Fruit fly (Drosophila melanogaster) whole organism, embryonic: ENCODE measurements around the gene LIMK1.

Source experiments
- Adf1 ChIP-seq: fragments of 200-800 bp; sonication (Bioruptor generic); IDR thresholded peaks from 2 replicates; pipeline ENCODE4 v1.3.6; 2022; ENCODE audit warnings: missing biosample characterization, missing genetic modification characterization
- Aef1 ChIP-seq: fragments of 200-800 bp; sonication (Bioruptor generic); IDR thresholded peaks from 3 replicates; pipeline ENCODE4 v1.3.6; 2022; ENCODE audit warnings: missing biosample characterization, missing genetic modification characterization
- CG1233 ChIP-seq: fragments of 200-800 bp; sonication (Bioruptor generic); optimal IDR thresholded peaks from 4 replicates; lab custom pipeline; 2018; ENCODE audit warnings: missing biosample characterization, mild to moderate bottlenecking, missing genetic modification characterization
- CG14965 ChIP-seq: fragments of 200-800 bp; sonication (Bioruptor generic); optimal IDR thresholded peaks from 2 replicates; lab custom pipeline; 2016; ENCODE audit warnings: missing biosample characterization, missing genetic modification characterization, borderline replicate concordance
- CG1529 ChIP-seq: fragments of 200-800 bp; sonication (Bioruptor generic); optimal IDR thresholded peaks from 3 replicates; lab custom pipeline; 2018; ENCODE audit warnings: missing biosample characterization, missing genetic modification characterization
- CG15601 ChIP-seq: fragments of 200-800 bp; sonication (Bioruptor generic); optimal IDR thresholded peaks from 3 replicates; lab custom pipeline; 2019; ENCODE audit warnings: missing biosample characterization, mild to moderate bottlenecking, missing genetic modification characterization, moderate library complexity
- CG15696 ChIP-seq: fragments of 200-800 bp; sonication (Bioruptor generic); optimal IDR thresholded peaks from 2 replicates; lab custom pipeline; 2019; ENCODE audit warnings: missing biosample characterization, mild to moderate bottlenecking, missing genetic modification characterization, moderate library complexity
- CG18764 ChIP-seq: fragments of 200-800 bp; sonication (Bioruptor generic); optimal IDR thresholded peaks from 3 replicates; lab custom pipeline; 2016; ENCODE audit warnings: missing biosample characterization, missing genetic modification characterization
- CG2678 ChIP-seq: fragments of 200-800 bp; sonication (Bioruptor generic); optimal IDR thresholded peaks from 3 replicates; lab custom pipeline; 2019; ENCODE audit warnings: missing biosample characterization, mild to moderate bottlenecking, missing genetic modification characterization, moderate library complexity
- CG32772 ChIP-seq: fragments of 200-800 bp; sonication (Bioruptor generic); IDR thresholded peaks from 2 replicates; pipeline ENCODE4 v1.3.6; 2022; ENCODE audit warnings: missing biosample characterization, missing genetic modification characterization
- CG3838 ChIP-seq: fragments of 200-800 bp; sonication (Bioruptor generic); optimal IDR thresholded peaks from 3 replicates; lab custom pipeline; 2016; ENCODE audit warnings: missing biosample characterization, missing genetic modification characterization
- CG4404 ChIP-seq: fragments of 200-800 bp; sonication (Bioruptor generic); IDR thresholded peaks from 2 replicates; pipeline ENCODE4 v1.3.6; 2022; ENCODE audit warnings: missing biosample characterization, missing genetic modification characterization
- CG6175 ChIP-seq: fragments of 200-800 bp; sonication (Bioruptor generic); IDR thresholded peaks from 3 replicates; pipeline ENCODE4 v1.3.6; 2022; ENCODE audit warnings: missing biosample characterization, missing genetic modification characterization
- CG6272 ChIP-seq: fragments of 200-800 bp; sonication (Bioruptor generic); IDR thresholded peaks from 2 replicates; pipeline ENCODE4 v1.3.6; 2022; ENCODE audit warnings: missing biosample characterization, missing genetic modification characterization
- CG6654 ChIP-seq: fragments of 200-800 bp; sonication (Bioruptor generic); optimal IDR thresholded peaks from 2 replicates; lab custom pipeline; 2017; ENCODE audit warnings: missing biosample characterization, mild to moderate bottlenecking, missing genetic modification characterization
- CG6689 ChIP-seq: fragments of 200-800 bp; sonication (Bioruptor generic); IDR thresholded peaks from 2 replicates; pipeline ENCODE4 v1.3.6; 2022; ENCODE audit warnings: missing biosample characterization, missing genetic modification characterization
- CG7271 ChIP-seq: fragments of 200-800 bp; sonication (Bioruptor generic); optimal IDR thresholded peaks from 2 replicates; lab custom pipeline; 2018; ENCODE audit warnings: missing biosample characterization, mild to moderate bottlenecking, missing genetic modification characterization, moderate library complexity
- CG8359 ChIP-seq: fragments of 200-800 bp; sonication (Bioruptor generic); optimal IDR thresholded peaks from 2 replicates; lab custom pipeline; 2017; ENCODE audit warnings: missing biosample characterization, mild to moderate bottlenecking, missing genetic modification characterization, borderline replicate concordance
- CG9609 ChIP-seq: fragments of 200-800 bp; sonication (Bioruptor generic); optimal IDR thresholded peaks from 3 replicates; lab custom pipeline; 2016; ENCODE audit warnings: missing biosample characterization, missing genetic modification characterization
- CG9727 ChIP-seq: fragments of 200-800 bp; sonication (Bioruptor generic); optimal IDR thresholded peaks from 3 replicates; lab custom pipeline; 2017; ENCODE audit warnings: missing biosample characterization, mild to moderate bottlenecking, missing genetic modification characterization
- Dbx ChIP-seq: fragments of 200-800 bp; sonication (Bioruptor generic); IDR thresholded peaks from 3 replicates; pipeline ENCODE4 v1.3.6; 2022; ENCODE audit warnings: missing biosample characterization, missing genetic modification characterization
- Doc2 ChIP-seq: fragments of 200-800 bp; sonication (Bioruptor generic); IDR thresholded peaks from 2 replicates; pipeline ENCODE4 v1.3.6; 2022; ENCODE audit warnings: missing biosample characterization, missing genetic modification characterization
- Hmr ChIP-seq: fragments of 200-800 bp; sonication (Bioruptor generic); optimal IDR thresholded peaks from 3 replicates; lab custom pipeline; 2017; ENCODE audit warnings: mild to moderate bottlenecking, missing biosample characterization, missing genetic modification reagents, missing genetic modification characterization
- Ravus ChIP-seq: fragments of 200-800 bp; sonication (Bioruptor generic); IDR thresholded peaks from 2 replicates; pipeline ENCODE4 v1.3.6; 2022; ENCODE audit warnings: missing biosample characterization, missing genetic modification characterization
- Tbp ChIP-seq: fragments of >200 bp; optimal IDR thresholded peaks from 2 replicates; lab custom pipeline; 2018; ENCODE audit warnings: missing biosample characterization, missing genetic modification characterization
- ac ChIP-seq: fragments of 200-800 bp; sonication (Bioruptor generic); optimal IDR thresholded peaks from 3 replicates; lab custom pipeline; 2017; ENCODE audit warnings: missing biosample characterization, mild to moderate bottlenecking, missing genetic modification characterization
- ash1 ChIP-seq: fragments of 200-800 bp; sonication (Bioruptor generic); optimal IDR thresholded peaks from 2 replicates; lab custom pipeline; 2018; ENCODE audit warnings: missing biosample characterization, mild to moderate bottlenecking, missing genetic modification characterization
- cad ChIP-seq: fragments of >200 bp; optimal IDR thresholded peaks from 2 replicates; lab custom pipeline; 2017; ENCODE audit warnings: missing biosample characterization, missing genetic modification characterization
- cg ChIP-seq: fragments of 200-800 bp; sonication (Bioruptor generic); optimal IDR thresholded peaks from 3 replicates; lab custom pipeline; 2019; ENCODE audit warnings: missing biosample characterization, mild to moderate bottlenecking, missing genetic modification characterization, moderate library complexity
- cwo ChIP-seq: fragments of 200-800 bp; sonication (Bioruptor generic); optimal IDR thresholded peaks from 3 replicates; lab custom pipeline; 2017; ENCODE audit warnings: missing biosample characterization, missing genetic modification characterization, mild to moderate bottlenecking, moderate library complexity, missing genetic modification reagents
- dati ChIP-seq: fragments of 200-800 bp; sonication (Bioruptor generic); IDR thresholded peaks from 2 replicates; pipeline ENCODE4 v1.3.6; 2022; ENCODE audit warnings: missing biosample characterization, missing genetic modification characterization
- grn ChIP-seq: fragments of 200-800 bp; sonication (Bioruptor generic); optimal IDR thresholded peaks from 3 replicates; lab custom pipeline; 2017; ENCODE audit warnings: missing biosample characterization, missing genetic modification characterization
- gt ChIP-seq: fragments of 200-800 bp; sonication (Bioruptor generic); IDR thresholded peaks from 2 replicates; pipeline ENCODE4 v1.3.6; 2022; ENCODE audit warnings: missing biosample characterization, missing genetic modification characterization
- hb ChIP-seq: fragments of 200-800 bp; sonication (Bioruptor generic); IDR thresholded peaks from 3 replicates; pipeline ENCODE4 v1.3.6; 2022; ENCODE audit warnings: missing biosample characterization, missing genetic modification characterization; ENCODE audit not compliant: partially characterized antibody
- her ChIP-seq: fragments of 200-800 bp; sonication (Bioruptor generic); optimal IDR thresholded peaks from 2 replicates; lab custom pipeline; 2016; ENCODE audit warnings: missing biosample characterization, missing genetic modification characterization
- jigr1 ChIP-seq: fragments of 200-800 bp; sonication (Bioruptor generic); IDR thresholded peaks from 3 replicates; pipeline ENCODE4 v1.3.6; 2022; ENCODE audit warnings: missing biosample characterization, missing genetic modification characterization
- jing ChIP-seq: fragments of 200-800 bp; sonication (Bioruptor generic); optimal IDR thresholded peaks from 2 replicates; lab custom pipeline; 2018; ENCODE audit warnings: missing biosample characterization, mild to moderate bottlenecking, missing genetic modification characterization
- kay ChIP-seq: fragments of 200-800 bp; sonication (Bioruptor generic); optimal IDR thresholded peaks from 2 replicates; lab custom pipeline; 2016; ENCODE audit warnings: missing biosample characterization, missing genetic modification characterization
- nerfin-1 ChIP-seq: fragments of 200-800 bp; sonication (Bioruptor generic); optimal IDR thresholded peaks from 3 replicates; lab custom pipeline; 2019; ENCODE audit warnings: missing biosample characterization, mild to moderate bottlenecking, missing genetic modification characterization, moderate library complexity
- odd ChIP-seq: fragments of 200-800 bp; sonication (Bioruptor generic); optimal IDR thresholded peaks from 2 replicates; lab custom pipeline; 2017; ENCODE audit warnings: missing biosample characterization, mild to moderate bottlenecking, missing genetic modification characterization
- onecut ChIP-seq: fragments of 200-800 bp; sonication (Bioruptor generic); IDR thresholded peaks from 2 replicates; pipeline ENCODE4 v1.3.6; 2022; ENCODE audit warnings: missing biosample characterization, missing genetic modification characterization
- psq ChIP-seq: fragments of 200-800 bp; sonication (Bioruptor generic); optimal IDR thresholded peaks from 2 replicates; lab custom pipeline; 2017; ENCODE audit warnings: missing biosample characterization, missing genetic modification characterization
- sd ChIP-seq: fragments of 200-800 bp; sonication (Bioruptor generic); optimal IDR thresholded peaks from 3 replicates; lab custom pipeline; 2018; ENCODE audit warnings: missing biosample characterization, mild to moderate bottlenecking, missing genetic modification characterization, moderate library complexity
- sens-2 ChIP-seq: fragments of 200-800 bp; sonication (Bioruptor generic); IDR thresholded peaks from 2 replicates; pipeline ENCODE4 v1.3.6; 2022; ENCODE audit warnings: missing biosample characterization, missing genetic modification characterization
- sna ChIP-seq: fragments of 200-800 bp; sonication (Bioruptor generic); IDR thresholded peaks from 2 replicates; pipeline ENCODE4 v1.3.6; 2022; ENCODE audit warnings: missing biosample characterization, missing genetic modification characterization; ENCODE audit not compliant: partially characterized antibody
- sqz ChIP-seq: fragments of 200-800 bp; sonication (Bioruptor generic); optimal IDR thresholded peaks from 3 replicates; lab custom pipeline; 2018; ENCODE audit warnings: missing biosample characterization, mild to moderate bottlenecking, missing genetic modification characterization
- stc ChIP-seq: fragments of 200-800 bp; sonication (Bioruptor generic); IDR thresholded peaks from 2 replicates; pipeline ENCODE4 v1.3.6; 2022; ENCODE audit warnings: missing biosample characterization, missing genetic modification characterization
- tin ChIP-seq: fragments of 200-800 bp; sonication (Bioruptor generic); optimal IDR thresholded peaks from 3 replicates; lab custom pipeline; 2016; ENCODE audit warnings: missing biosample characterization, missing genetic modification characterization
- trem ChIP-seq: fragments of 200-800 bp; optimal IDR thresholded peaks from 3 replicates; lab custom pipeline; 2019; ENCODE audit warnings: missing biosample characterization, mild to moderate bottlenecking, missing genetic modification characterization, moderate library complexity
- vnd ChIP-seq: fragments of 200-800 bp; sonication (Bioruptor generic); IDR thresholded peaks from 3 replicates; pipeline ENCODE4 v1.3.6; 2022; ENCODE audit warnings: missing biosample characterization, missing genetic modification characterization; ENCODE audit not compliant: partially characterized antibody

LIMK1 gene

DNA sequence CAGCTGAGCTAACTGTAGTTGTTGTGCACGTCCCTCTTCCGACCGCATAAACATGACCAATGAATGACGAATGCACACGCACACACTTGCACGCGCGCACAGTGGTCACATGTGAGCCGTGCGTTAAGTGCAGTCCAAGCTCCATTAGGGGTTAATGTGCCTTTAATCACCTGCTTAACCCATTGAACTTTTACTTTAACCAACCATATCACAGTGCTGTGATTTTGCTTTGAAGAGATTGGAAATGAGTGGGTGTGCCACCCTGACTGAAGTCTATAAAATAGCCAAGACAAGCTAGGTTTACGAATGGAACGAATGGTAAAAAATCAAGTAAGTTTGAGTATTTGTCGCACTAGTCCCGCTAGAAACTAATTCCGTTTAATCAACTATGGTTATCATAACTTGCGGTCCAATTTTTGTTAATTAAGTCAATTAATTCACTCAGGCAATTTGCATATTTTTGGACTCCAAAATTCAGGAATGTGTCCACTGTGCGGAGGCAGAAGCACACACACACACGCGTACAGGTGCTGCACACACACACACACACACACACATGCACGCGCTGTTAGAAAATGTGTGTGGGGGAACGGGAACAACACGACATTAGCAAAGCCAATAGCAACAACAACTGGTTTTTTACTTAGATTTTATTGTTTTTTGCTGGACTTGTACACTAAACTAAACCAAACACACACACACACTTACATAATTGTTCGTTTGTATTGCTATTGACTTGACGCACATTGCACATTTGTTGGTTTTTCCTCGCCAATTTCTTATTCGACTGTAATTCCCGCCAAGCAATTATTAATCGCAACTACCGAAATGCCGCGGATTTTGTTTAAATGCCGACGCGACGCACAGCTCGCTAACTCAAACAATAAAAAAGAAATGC lies 521 bp downstream of the LIMK1 start (continued):
- TF ChIP-seq CG6272 (GFP tag; lab: Robert Waterston, UW) (no peak), stc (GFP tag; lab: Robert Waterston, UW) (no peak), CG1233 (GFP tag; lab: Kevin White, UChicago) (peak; percentile 66), Aef1 (GFP tag; lab: Robert Waterston, UW) (no peak), CG14965 (GFP tag; lab: Kevin White, UChicago) (no peak), Doc2 (no peak), trem (tag; lab: Kevin White, UChicago) (no peak), Adf1 (GFP tag; lab: Robert Waterston, UW) (peak; percentile 79), grn (GFP tag; lab: Kevin White, UChicago) (no peak), tin (peak; percentile 46), cg (GFP tag; lab: Kevin White, UChicago) (peak; percentile 96), sens-2 (GFP tag; lab: Robert Waterston, UW) (no peak), gt (GFP tag; lab: Robert Waterston, UW) (no peak), sqz (GFP tag; lab: Kevin White, UChicago) (no peak), CG1529 (GFP tag; lab: Kevin White, UChicago) (peak; percentile 53), jing (GFP tag; lab: Kevin White, UChicago) (no peak), psq (no peak), ash1 (GFP tag; lab: Kevin White, UChicago) (no peak), CG8359 (GFP tag; lab: Kevin White, UChicago) (no peak), jigr1 (GFP tag; lab: Robert Waterston, UW) (no peak), CG2678 (tag; lab: Kevin White, UChicago) (peak; percentile 66), hb (GFP tag; lab: Robert Waterston, UW) (no peak), Tbp (GFP tag; lab: Kevin White, UChicago) (no peak), CG15696 (tag; lab: Kevin White, UChicago) (peak; percentile 35), Hmr (GFP tag; lab: Kevin White, UChicago) (no peak), CG4404 (GFP tag; lab: Robert Waterston, UW) (peak; percentile 24; the same call in 1 of the 2 replicates), nerfin-1 (peak; percentile 45), onecut (GFP tag; lab: Robert Waterston, UW) (no peak), CG3838 (GFP tag; lab: Kevin White, UChicago) (no peak), odd (GFP tag; lab: Kevin White, UChicago) (no peak), her (peak; percentile 22), CG9609 (GFP tag; lab: Kevin White, UChicago) (peak; percentile 64), Dbx (GFP tag; lab: Robert Waterston, UW) (no peak), CG32772 (no peak), sd (tag; lab: Kevin White, UChicago) (peak; percentile 50), CG6654 (GFP tag; lab: Kevin White, UChicago) (peak; percentile 32), CG18764 (GFP tag; lab: Kevin White, UChicago) (no peak), dati (GFP tag; lab: Robert Waterston, UW) (no peak), CG9727 (GFP tag; lab: Kevin White, UChicago) (peak; percentile 63), CG6175 (GFP tag; lab: Robert Waterston, UW) (no peak), sna (0 out of 2 replicates have a peak, but pooled peaks have one; percentile 7), CG15601 (no peak), cad (GFP tag; lab: Kevin White, UChicago) (no peak), Ravus (no peak), kay (GFP tag; lab: Kevin White, UChicago) (peak; percentile 77), CG6689 (GFP tag; lab: Robert Waterston, UW) (no peak), vnd (GFP tag; lab: Robert Waterston, UW) (no peak), ac (GFP tag; lab: Kevin White, UChicago) (no peak), CG7271 (tag; lab: Kevin White, UChicago) (no peak), cwo (peak; percentile 53)
